In genomic region chrIII:9455980-9456658, ce11 we compare ENCODE assay signal across 4 worm cellular contexts.
TF ChIP-seq lines count a peak whose summit lies in the region.

Gene rheb-1 (minus strand): TSS chrIII:9456030.
Gene spk-1 (plus strand): TSS chrIII:9456608.

TF ChIP-seq in whole organism, L2 larva, 48 proteins besides CTCF, POLR2A, EP300 and RAD21 (continues in another document):
- TF ChIP-seq unc-55 (GFP tag; optimal IDR thresholded peaks at IDR 0.05; lab: Kevin White, UChicago), result peak; percentile 90
- peak; percentile 88 for TF ChIP-seq nhr-21 (tag; optimal IDR thresholded peaks at IDR 0.05; lab: Kevin White, UChicago)
- TF ChIP-seq lin-39 (tag; optimal IDR thresholded peaks at IDR 0.05; lab: Kevin White, UChicago), result no peak
- peak; percentile 97 for TF ChIP-seq ZK546.5 (tag; optimal IDR thresholded peaks at IDR 0.05; lab: Kevin White, UChicago)
- no peak for TF ChIP-seq unc-39 (tag; optimal IDR thresholded peaks at IDR 0.05; lab: Kevin White, UChicago)
- peak; percentile 48 for TF ChIP-seq ceh-16 (tag; optimal IDR thresholded peaks at IDR 0.05; lab: Kevin White, UChicago)
- peak; percentile 54 for TF ChIP-seq blmp-1 (tag; optimal IDR thresholded peaks at IDR 0.05; lab: Kevin White, UChicago; ENCODE audit: insufficient read depth)
- no peak for TF ChIP-seq nhr-237 (tag; optimal IDR thresholded peaks at IDR 0.05; lab: Kevin White, UChicago)
- no peak for TF ChIP-seq nhr-10 (tag; optimal IDR thresholded peaks at IDR 0.05; lab: Kevin White, UChicago)
- TF ChIP-seq ztf-1 (GFP tag; conservative IDR thresholded peaks at IDR 0.05; lab: Robert Waterston, UW), result no peak
- peak; percentile 85 for TF ChIP-seq nhr-25 (tag; optimal IDR thresholded peaks at IDR 0.05; lab: Kevin White, UChicago)
- TF ChIP-seq sem-4 (tag; optimal IDR thresholded peaks at IDR 0.05; lab: Kevin White, UChicago), result peak; percentile 93
- TF ChIP-seq ceh-82 (tag; optimal IDR thresholded peaks at IDR 0.05; lab: Kevin White, UChicago), result peak; percentile 59
- no peak for TF ChIP-seq nhr-23 (tag; optimal IDR thresholded peaks at IDR 0.05; lab: Kevin White, UChicago)
- no peak for TF ChIP-seq R02D3.7 (tag; optimal IDR thresholded peaks at IDR 0.05; lab: Kevin White, UChicago)
- TF ChIP-seq nhr-77 (tag; optimal IDR thresholded peaks at IDR 0.05; lab: Kevin White, UChicago), result no peak
- peak; percentile 83 for TF ChIP-seq nhr-6 (tag; optimal IDR thresholded peaks at IDR 0.05; lab: Kevin White, UChicago)
- TF ChIP-seq zag-1 (tag; optimal IDR thresholded peaks at IDR 0.05; lab: Kevin White, UChicago), result peak; percentile 32
- no peak for TF ChIP-seq elt-1 (tag; optimal IDR thresholded peaks at IDR 0.05; lab: Kevin White, UChicago)
- TF ChIP-seq ama-1 (optimal IDR thresholded peaks at IDR 0.05; lab: Kevin White, UChicago), result no peak
- TF ChIP-seq sma-3 (GFP tag; optimal IDR thresholded peaks at IDR 0.05; lab: Kevin White, UChicago), result peak; percentile 93
- TF ChIP-seq egl-27 (tag; optimal IDR thresholded peaks at IDR 0.05; lab: Kevin White, UChicago), result peak; percentile 54
- no peak for TF ChIP-seq dmd-4 (tag; optimal IDR thresholded peaks at IDR 0.05; lab: Kevin White, UChicago)

TF ChIP-seq in whole organism, L4 larva, 104 proteins besides CTCF, POLR2A, EP300 and RAD21 (continues in another document):
- TF ChIP-seq pqm-1 (tag; optimal IDR thresholded peaks at IDR 0.05; lab: Kevin White, UChicago), result peak; percentile 53
- no peak for TF ChIP-seq sdz-12 (GFP tag; optimal IDR thresholded peaks at IDR 0.05; lab: Kevin White, UChicago)
- peak; percentile 93 for TF ChIP-seq zfp-2 (tag; optimal IDR thresholded peaks at IDR 0.05; lab: Kevin White, UChicago)
- peak; percentile 52; the same call in 1 of the 2 replicates for TF ChIP-seq egl-43 (GFP tag; IDR thresholded peaks at IDR 0.05; lab: Robert Waterston, UW)
- TF ChIP-seq saeg-2 (GFP tag; IDR thresholded peaks at IDR 0.05; lab: Robert Waterston, UW), result peak; percentile 78; the same call in 1 of the 2 replicates
- peak; percentile 91 for TF ChIP-seq tra-1 (GFP tag; IDR thresholded peaks at IDR 0.05; lab: Robert Waterston, UW)
- TF ChIP-seq skn-1 (tag; optimal IDR thresholded peaks at IDR 0.05; lab: Kevin White, UChicago), result no peak
- peak; percentile 77; the same call in 1 of the 2 replicates for TF ChIP-seq hmg-1.1 (GFP tag; IDR thresholded peaks at IDR 0.05; lab: Robert Waterston, UW)
- TF ChIP-seq nhr-237 (tag; optimal IDR thresholded peaks at IDR 0.05; lab: Kevin White, UChicago), result no peak
- TF ChIP-seq lim-7 (GFP tag; IDR thresholded peaks at IDR 0.05; lab: Robert Waterston, UW), result no peak
- TF ChIP-seq dmd-6 (GFP tag; IDR thresholded peaks at IDR 0.05; lab: Robert Waterston, UW), result peak; percentile 97
- TF ChIP-seq ZK546.5 (tag; optimal IDR thresholded peaks at IDR 0.05; lab: Kevin White, UChicago), result peak; percentile 21 to 95
- peak; percentile 97 to 99 for TF ChIP-seq lsy-2 (tag; optimal IDR thresholded peaks at IDR 0.05; lab: Kevin White, UChicago)
- peak; percentile 91 for TF ChIP-seq aha-1 (tag; lab: Kevin White, UChicago)
- TF ChIP-seq mxl-2 (GFP tag; conservative IDR thresholded peaks at IDR 0.05; lab: Robert Waterston, UW), result no peak
- no peak for TF ChIP-seq cey-2 (tag; optimal IDR thresholded peaks at IDR 0.05; lab: Kevin White, UChicago; ENCODE audit: borderline replicate concordance, insufficient read depth)
- no peak for TF ChIP-seq nhr-111 (GFP tag; optimal IDR thresholded peaks at IDR 0.05; lab: Kevin White, UChicago)
- TF ChIP-seq duxl-1 (tag; optimal IDR thresholded peaks at IDR 0.05; lab: Kevin White, UChicago; ENCODE audit: poor library complexity), result peak; percentile 49
- TF ChIP-seq F44E2.7 (GFP tag; IDR thresholded peaks at IDR 0.05; lab: Robert Waterston, UW), result no peak
- TF ChIP-seq R02D3.7 (tag; optimal IDR thresholded peaks at IDR 0.05; lab: Kevin White, UChicago), result no peak
- TF ChIP-seq zag-1 (tag; optimal IDR thresholded peaks at IDR 0.05; lab: Kevin White, UChicago), result no peak
- TF ChIP-seq lir-3 (tag; optimal IDR thresholded peaks at IDR 0.05; lab: Kevin White, UChicago), result no peak
- peak; percentile 8 for TF ChIP-seq fos-1 (tag; optimal IDR thresholded peaks at IDR 0.05; lab: Kevin White, UChicago)

TF ChIP-seq in whole organism, late embryonic, 69 proteins besides CTCF, POLR2A, EP300 and RAD21 (continues in another document):
- TF ChIP-seq ets-4 (tag; optimal IDR thresholded peaks at IDR 0.05; lab: Kevin White, UChicago) (peak; percentile 22), sdc-2 (tag; optimal IDR thresholded peaks at IDR 0.05; lab: Kevin White, UChicago) (no peak), eyg-1 (tag; optimal IDR thresholded peaks at IDR 0.05; lab: Kevin White, UChicago) (no peak), ama-1 (optimal IDR thresholded peaks at IDR 0.05; lab: Kevin White, UChicago) (no peak), mec-3 (tag; optimal IDR thresholded peaks at IDR 0.05; lab: Kevin White, UChicago; ENCODE audit: borderline replicate concordance) (no peak), ceh-31 (tag; optimal IDR thresholded peaks at IDR 0.05; lab: Kevin White, UChicago) (peak; percentile 45), pat-9 (tag; optimal IDR thresholded peaks at IDR 0.05; lab: Kevin White, UChicago) (no peak), ceh-14 (tag; optimal IDR thresholded peaks at IDR 0.05; lab: Kevin White, UChicago) (no peak), ceh-34 (tag; optimal IDR thresholded peaks at IDR 0.05; lab: Kevin White, UChicago) (no peak), T23F11.4 (GFP tag; optimal IDR thresholded peaks at IDR 0.05; lab: Kevin White, UChicago) (no peak), sox-2 (GFP tag; IDR thresholded peaks at IDR 0.05; lab: Robert Waterston, UW) (no peak), elt-4 (tag; optimal IDR thresholded peaks at IDR 0.05; lab: Kevin White, UChicago) (no peak), madf-2 (tag; optimal IDR thresholded peaks at IDR 0.05; lab: Kevin White, UChicago) (peak; percentile 28), syd-9 (tag; optimal IDR thresholded peaks at IDR 0.05; lab: Kevin White, UChicago) (peak; percentile 26), rnt-1 (tag; optimal IDR thresholded peaks at IDR 0.05; lab: Kevin White, UChicago) (no peak), ahr-1 (tag; optimal IDR thresholded peaks at IDR 0.05; lab: Kevin White, UChicago) (no peak), fkh-6 (tag; optimal IDR thresholded peaks at IDR 0.05; lab: Kevin White, UChicago) (no peak), ttx-3 (tag; optimal IDR thresholded peaks at IDR 0.05; lab: Kevin White, UChicago) (no peak), Y22D7AL.16 (tag; optimal IDR thresholded peaks at IDR 0.05; lab: Kevin White, UChicago) (no peak), F13H6.1 (tag; optimal IDR thresholded peaks at IDR 0.05; lab: Kevin White, UChicago) (no peak), K09A11.1 (tag; optimal IDR thresholded peaks at IDR 0.05; lab: Kevin White, UChicago; ENCODE audit: insufficient read depth) (no peak), pag-3 (tag; optimal IDR thresholded peaks at IDR 0.05; lab: Kevin White, UChicago; ENCODE audit: borderline replicate concordance) (no peak), pqm-1 (tag; optimal IDR thresholded peaks at IDR 0.05; lab: Kevin White, UChicago) (peak; percentile 38), hlh-6 (tag; optimal IDR thresholded peaks at IDR 0.05; lab: Kevin White, UChicago) (no peak), ztf-16 (tag; optimal IDR thresholded peaks at IDR 0.05; lab: Kevin White, UChicago) (no peak), fkh-10 (GFP tag; optimal IDR thresholded peaks at IDR 0.05; lab: Kevin White, UChicago) (no peak), hlh-13 (GFP tag; optimal IDR thresholded peaks at IDR 0.05; lab: Kevin White, UChicago) (no peak)

TF ChIP-seq in whole organism, mixed stage, embryonic, 35 proteins besides CTCF, POLR2A, EP300 and RAD21 (continues in another document):
- TF ChIP-seq lin-32 (GFP tag; optimal IDR thresholded peaks at IDR 0.05; lab: Kevin White, UChicago) (no peak), drap-1 (GFP tag; optimal IDR thresholded peaks at IDR 0.05; lab: Kevin White, UChicago) (peak; percentile 28), nhr-2 (tag; optimal IDR thresholded peaks at IDR 0.05; lab: Kevin White, UChicago) (peak; percentile 2), unc-62 (GFP tag; optimal IDR thresholded peaks at IDR 0.05; lab: Kevin White, UChicago) (peak; percentile 30), flh-1 (GFP tag; optimal IDR thresholded peaks at IDR 0.05; lab: Kevin White, UChicago) (no peak), mep-1 (tag; optimal IDR thresholded peaks at IDR 0.05; lab: Kevin White, UChicago) (peak; percentile 79), hlh-1 (tag; optimal IDR thresholded peaks at IDR 0.05; lab: Kevin White, UChicago) (peak; percentile 3), nhr-237 (tag; optimal IDR thresholded peaks at IDR 0.05; lab: Kevin White, UChicago) (peak; percentile 7), nhr-12 (tag; optimal IDR thresholded peaks at IDR 0.05; lab: Kevin White, UChicago) (no peak), ztf-11 (tag; optimal IDR thresholded peaks at IDR 0.05; lab: Kevin White, UChicago) (no peak), lsy-2 (tag; optimal IDR thresholded peaks at IDR 0.05; lab: Kevin White, UChicago) (peak; percentile 96), blmp-1 (tag; optimal IDR thresholded peaks at IDR 0.05; lab: Kevin White, UChicago) (no peak), elt-3 (tag; optimal IDR thresholded peaks at IDR 0.05; lab: Kevin White, UChicago) (no peak), M03D4.4 (tag; optimal IDR thresholded peaks at IDR 0.05; lab: Kevin White, UChicago) (no peak), nhr-76 (tag; optimal IDR thresholded peaks at IDR 0.05; lab: Kevin White, UChicago) (no peak), ceh-43 (GFP tag; optimal IDR thresholded peaks at IDR 0.05; lab: Kevin White, UChicago) (no peak), sem-2 (GFP tag; optimal IDR thresholded peaks at IDR 0.05; lab: Kevin White, UChicago) (no peak), snpc-4 (tag; optimal IDR thresholded peaks at IDR 0.05; lab: Kevin White, UChicago) (no peak), mls-2 (tag; optimal IDR thresholded peaks at IDR 0.05; lab: Kevin White, UChicago) (peak; percentile 36), ham-2 (GFP tag; optimal IDR thresholded peaks at IDR 0.05; lab: Kevin White, UChicago) (no peak), lin-13 (tag; optimal IDR thresholded peaks at IDR 0.05; lab: Kevin White, UChicago) (peak; percentile 40), bed-3 (GFP tag; optimal IDR thresholded peaks at IDR 0.05; lab: Kevin White, UChicago) (no peak), tbx-8 (GFP tag; optimal IDR thresholded peaks at IDR 0.05; lab: Kevin White, UChicago) (no peak), pha-4 (tag; optimal IDR thresholded peaks at IDR 0.05; lab: Kevin White, UChicago) (peak; percentile 81), ceh-39 (tag; optimal IDR thresholded peaks at IDR 0.05; lab: Kevin White, UChicago) (peak; percentile 98), nhr-28 (tag; optimal IDR thresholded peaks at IDR 0.05; lab: Kevin White, UChicago) (no peak), ces-1 (GFP tag; optimal IDR thresholded peaks at IDR 0.05; lab: Kevin White, UChicago) (peak; percentile 45), sptf-1 (tag; optimal IDR thresholded peaks at IDR 0.05; lab: Kevin White, UChicago) (peak; percentile 69), unc-39 (tag; optimal IDR thresholded peaks at IDR 0.05; lab: Kevin White, UChicago) (no peak), ceh-83 (GFP tag; optimal IDR thresholded peaks at IDR 0.05; lab: Kevin White, UChicago) (no peak), cnd-1 (tag; optimal IDR thresholded peaks at IDR 0.05; lab: Kevin White, UChicago) (peak; percentile 18)
